Fruit fly (Drosophila melanogaster): ENCODE data around the gene Sec16.

The Sec16 gene

dm6 chrX:12653574-12653973 lies 57.7 kb downstream of the Sec16 start, which contains the start of gene CkIalpha (continued):
- TF ChIP-seq gsb-n (tag; optimal IDR thresholded peaks at IDR 0.05), result no peak
- TF ChIP-seq sima (GFP tag; optimal IDR thresholded peaks at IDR 0.05), result no peak
- peak; percentile 98 for TF ChIP-seq CG10267 (tag; optimal IDR thresholded peaks at IDR 0.05)
- TF ChIP-seq CG11696 (GFP tag; IDR thresholded peaks at IDR 0.05), result no peak
- TF ChIP-seq CG8944 (GFP tag; optimal IDR thresholded peaks at IDR 0.05), result peak; percentile 54
- TF ChIP-seq ara (GFP tag; IDR thresholded peaks at IDR 0.05), result 0 out of 2 replicates have a peak, but pooled peaks have one; percentile 30
- no peak for TF ChIP-seq Kr (GFP tag; optimal IDR thresholded peaks at IDR 0.05)
- TF ChIP-seq CG30020 (tag; optimal IDR thresholded peaks at IDR 0.05), result peak; percentile 38
- peak; percentile 48 for TF ChIP-seq H2.0 (GFP tag; IDR thresholded peaks at IDR 0.05)
- no peak for TF ChIP-seq dmrt99B (tag; optimal IDR thresholded peaks at IDR 0.05)
- no peak for TF ChIP-seq Abd-B (GFP tag; optimal IDR thresholded peaks at IDR 0.05)
- TF ChIP-seq HLH4C (GFP tag; IDR thresholded peaks at IDR 0.05; ENCODE audit: partially characterized antibody), result peak; percentile 98
- no peak for TF ChIP-seq ap (GFP tag; IDR thresholded peaks at IDR 0.05)
- no peak for TF ChIP-seq CG13123 (GFP tag; optimal IDR thresholded peaks at IDR 0.05)
- TF ChIP-seq mld (GFP tag; IDR thresholded peaks at IDR 0.05; ENCODE audit: partially characterized antibody), result peak; percentile 97
- 0 out of 3 replicates have a peak, but pooled peaks have one; percentile 31 for TF ChIP-seq CG11695 (GFP tag; IDR thresholded peaks at IDR 0.05)
- TF ChIP-seq CG17385 (GFP tag; optimal IDR thresholded peaks at IDR 0.05), result no peak
- TF ChIP-seq ATbp (GFP tag; optimal IDR thresholded peaks at IDR 0.05), result no peak
- TF ChIP-seq CG4328 (GFP tag; optimal IDR thresholded peaks at IDR 0.05), result no peak
- no peak for TF ChIP-seq salm (tag; optimal IDR thresholded peaks at IDR 0.05)
- TF ChIP-seq tna (GFP tag; IDR thresholded peaks at IDR 0.05; ENCODE audit: partially characterized antibody), result peak; percentile 96
- TF ChIP-seq CG2120 (GFP tag; optimal IDR thresholded peaks at IDR 0.05), result peak; percentile 85
- TF ChIP-seq tx (GFP tag; optimal IDR thresholded peaks at IDR 0.05), result peak; percentile 42
- no peak for TF ChIP-seq aop (GFP tag; IDR thresholded peaks at IDR 0.05)
- TF ChIP-seq CG18011 (GFP tag; optimal IDR thresholded peaks at IDR 0.05), result peak; percentile 6
- peak; percentile 0 for TF ChIP-seq Meics (GFP tag; optimal IDR thresholded peaks at IDR 0.05)
- TF ChIP-seq ftz-f1 (GFP tag; optimal IDR thresholded peaks at IDR 0.05), result peak; percentile 61
- peak; percentile 99 for TF ChIP-seq Bgb (GFP tag; IDR thresholded peaks at IDR 0.05; ENCODE audit: partially characterized antibody)
- no peak for TF ChIP-seq CG10565 (GFP tag; optimal IDR thresholded peaks at IDR 0.05)
- no peak for TF ChIP-seq Poxn (GFP tag; IDR thresholded peaks at IDR 0.05)
- TF ChIP-seq luna (GFP tag; optimal IDR thresholded peaks at IDR 0.05), result peak; percentile 66
- peak; percentile 23 for TF ChIP-seq Bdp1 (GFP tag; optimal IDR thresholded peaks at IDR 0.05)
- no peak for TF ChIP-seq Oaz (GFP tag; IDR thresholded peaks at IDR 0.05)
- TF ChIP-seq pum (GFP tag; optimal IDR thresholded peaks at IDR 0.05), result peak; percentile 50
- no peak for TF ChIP-seq cad (GFP tag; optimal IDR thresholded peaks at IDR 0.05)
- peak; percentile 48 for TF ChIP-seq Ptx1 (GFP tag; IDR thresholded peaks at IDR 0.05)
- TF ChIP-seq sens (GFP tag), result peak; percentile 89
- TF ChIP-seq nmo (GFP tag; optimal IDR thresholded peaks at IDR 0.05), result peak; percentile 62
- peak; percentile 36; the same call in 1 of the 2 replicates for TF ChIP-seq CG4404 (GFP tag; IDR thresholded peaks at IDR 0.05)
- TF ChIP-seq CG2199 (GFP tag; IDR thresholded peaks at IDR 0.05), result peak; percentile 40; the same call in 1 of the 3 replicates
- no peak for TF ChIP-seq cato (GFP tag; optimal IDR thresholded peaks at IDR 0.05; ENCODE audit: borderline replicate concordance)
- peak; percentile 45 for TF ChIP-seq az2 (GFP tag; optimal IDR thresholded peaks at IDR 0.05)
- TF ChIP-seq CG1024 (GFP tag; IDR thresholded peaks at IDR 0.05), result peak; percentile 47; the same call in 1 of the 2 replicates
- peak; percentile 63 for TF ChIP-seq Aef1 (GFP tag; IDR thresholded peaks at IDR 0.05)
- peak; percentile 47 for TF ChIP-seq CG9817 (tag; optimal IDR thresholded peaks at IDR 0.05)
- no peak for TF ChIP-seq Hr78 (GFP tag; optimal IDR thresholded peaks at IDR 0.05)
- peak; percentile 99 for TF ChIP-seq pzg (GFP tag; optimal IDR thresholded peaks at IDR 0.05)
- TF ChIP-seq CG12391 (tag; optimal IDR thresholded peaks at IDR 0.05), result peak; percentile 61
- peak; percentile 78 for TF ChIP-seq vvl (GFP tag; IDR thresholded peaks at IDR 0.05)
- peak; percentile 9 for TF ChIP-seq CG17802 (tag; optimal IDR thresholded peaks at IDR 0.05)
- peak; percentile 99 for TF ChIP-seq CG13287 (GFP tag; IDR thresholded peaks at IDR 0.05; ENCODE audit: partially characterized antibody)
